Worm (Caenorhabditis elegans): ENCODE data around the gene T16H12.9.

Gene T16H12.9

ce11 chrIII:10134517-10134916 lies 25.4 kb downstream of the T16H12.9 start:
- TF ChIP-seq nhr-76 (tag; optimal IDR thresholded peaks at IDR 0.05) (no peak), nhr-85 (tag) (no peak), fkh-10 (GFP tag; optimal IDR thresholded peaks at IDR 0.05) (no peak), ceh-8 (GFP tag; optimal IDR thresholded peaks at IDR 0.05) (no peak), egl-27 (tag; optimal IDR thresholded peaks at IDR 0.05) (no peak), nhr-90 (tag; optimal IDR thresholded peaks at IDR 0.05; ENCODE audit: poor library complexity) (no peak), C04F5.9 (tag; optimal IDR thresholded peaks at IDR 0.05) (no peak), pqm-1 (tag; optimal IDR thresholded peaks at IDR 0.05) (peak; percentile 13)

ce11 chrIII:10136778-10137177 lies 27.7 kb downstream of the T16H12.9 start, which contains the start of gene ZK1128.7:
TSS of gene ZK1128.7 (plus strand) at chrIII:10137006.
- TF ChIP-seq aly-2 (tag; optimal IDR thresholded peaks at IDR 0.05): no peak
- TF ChIP-seq elt-3 (tag; optimal IDR thresholded peaks at IDR 0.05): no peak
- no peak for TF ChIP-seq unc-62 (GFP tag; optimal IDR thresholded peaks at IDR 0.05)
- peak in 1 of 2 experiments; percentile 7 for TF ChIP-seq lin-35 (GFP tag; optimal IDR thresholded peaks at IDR 0.05)
- no peak for TF ChIP-seq swsn-7 (tag; optimal IDR thresholded peaks at IDR 0.05)
- TF ChIP-seq lin-14 (GFP tag; optimal IDR thresholded peaks at IDR 0.05): peak; percentile 32
- no peak for TF ChIP-seq jun-1 (tag; optimal IDR thresholded peaks at IDR 0.05)
- no peak for TF ChIP-seq ces-1 (GFP tag; optimal IDR thresholded peaks at IDR 0.05)
- no peak for TF ChIP-seq ceh-63 (GFP tag; optimal IDR thresholded peaks at IDR 0.05)
- TF ChIP-seq skn-1 (tag; optimal IDR thresholded peaks at IDR 0.05): no peak
- TF ChIP-seq sox-4 (tag; optimal IDR thresholded peaks at IDR 0.05): no peak
- TF ChIP-seq nhr-19 (GFP tag; conservative IDR thresholded peaks at IDR 0.05): no peak
- TF ChIP-seq nhr-20 (tag; optimal IDR thresholded peaks at IDR 0.05): no peak
- TF ChIP-seq tbx-2 (tag; optimal IDR thresholded peaks at IDR 0.05): no peak
- TF ChIP-seq efl-1 (optimal IDR thresholded peaks at IDR 0.05): peak in 1 of 2 experiments; percentile 19
- TF ChIP-seq efl-1 (GFP tag; optimal IDR thresholded peaks at IDR 0.05 in 1 of 2): peak in 1 of 2 experiments; percentile 48
- TF ChIP-seq sup-37 (GFP tag; optimal IDR thresholded peaks at IDR 0.05): no peak
- TF ChIP-seq fkh-8 (tag; optimal IDR thresholded peaks at IDR 0.05): peak; percentile 5
- TF ChIP-seq blmp-1 (tag; optimal IDR thresholded peaks at IDR 0.05): peak; percentile 81
- no peak for TF ChIP-seq vab-15 (tag; optimal IDR thresholded peaks at IDR 0.05)
- no peak for TF ChIP-seq nhr-76 (tag; optimal IDR thresholded peaks at IDR 0.05)
- no peak for TF ChIP-seq rnt-1 (tag; optimal IDR thresholded peaks at IDR 0.05)
- TF ChIP-seq nhr-11 (tag; optimal IDR thresholded peaks at IDR 0.05): no peak
- TF ChIP-seq irx-1 (tag; optimal IDR thresholded peaks at IDR 0.05): peak; percentile 10
- TF ChIP-seq nhr-77 (tag; optimal IDR thresholded peaks at IDR 0.05): no peak
- TF ChIP-seq lsy-2 (tag; optimal IDR thresholded peaks at IDR 0.05): peak in 1 of 2 experiments; percentile 16
- no peak for TF ChIP-seq lin-39 (tag; optimal IDR thresholded peaks at IDR 0.05)
- no peak for TF ChIP-seq zag-1 (tag; optimal IDR thresholded peaks at IDR 0.05)

ce11 chrIII:10140732-10141131 lies 31.6 kb downstream of the T16H12.9 start, which contains the start of gene K08E5.6:
TSS of gene K08E5.6 (plus strand) at chrIII:10141032.
- no peak for TF ChIP-seq egl-13 (tag; optimal IDR thresholded peaks at IDR 0.05)
- TF ChIP-seq ztf-4 (tag; optimal IDR thresholded peaks at IDR 0.05): no peak
- no peak for TF ChIP-seq sptf-1 (tag; optimal IDR thresholded peaks at IDR 0.05)
- TF ChIP-seq fkh-8 (tag; optimal IDR thresholded peaks at IDR 0.05): no peak
- TF ChIP-seq hlh-4 (tag; optimal IDR thresholded peaks at IDR 0.05): no peak

- TF ChIP-seq nhr-28 (tag; optimal IDR thresholded peaks at IDR 0.05): no peak
- TF ChIP-seq mdl-1 (tag; optimal IDR thresholded peaks at IDR 0.05): no peak
- TF ChIP-seq unc-130 (tag; optimal IDR thresholded peaks at IDR 0.05): no peak
- no peak for TF ChIP-seq nhr-237 (tag; optimal IDR thresholded peaks at IDR 0.05)
- no peak for TF ChIP-seq vab-15 (tag; optimal IDR thresholded peaks at IDR 0.05)
- no peak for TF ChIP-seq mab-9 (GFP tag; IDR thresholded peaks at IDR 0.05)
- TF ChIP-seq ztf-4 (tag; optimal IDR thresholded peaks at IDR 0.05): no peak
Observed at ce11 chrIII:10146701-10147100, 37.6 kb downstream of the T16H12.9 start, which contains the start of gene K08E5.1. TSS of gene K08E5.1 (minus strand) at chrIII:10146801.
